Worm (Caenorhabditis elegans) whole organism, L1 larva: ENCODE data around the gene ctsa-3.1.

Experiments used
- C04F5.9 ChIP-seq: sonication (generic microtip); optimal IDR thresholded peaks from 2 replicates; lab custom pipeline; 2016; ENCODE audit warnings: missing genetic modification characterization, missing compliant biosample characterization
- C34B4.2 ChIP-seq: sonication (generic microtip); optimal IDR thresholded peaks from 2 replicates; lab custom pipeline; 2017; ENCODE audit warnings: mild to moderate bottlenecking, missing genetic modification characterization, missing compliant biosample characterization
- aly-2 ChIP-seq: fragments of 150-350 bp; optimal IDR thresholded peaks from 2 replicates; lab custom pipeline; 2014; ENCODE audit warnings: missing biosample characterization, missing genetic modification characterization
- blmp-1 ChIP-seq: fragments of 150-350 bp; optimal IDR thresholded peaks from 2 replicates; lab custom pipeline; 2014; ENCODE audit warnings: missing biosample characterization, missing genetic modification characterization
- ceh-8 ChIP-seq: fragments of 200-800 bp; sonication (Bioruptor generic); optimal IDR thresholded peaks from 2 replicates; lab custom pipeline; 2018; ENCODE audit warnings: mild to moderate bottlenecking, missing genetic modification characterization, moderate library complexity, missing compliant biosample characterization
- ceh-88 ChIP-seq: fragments of 200-800 bp; sonication (Bioruptor generic); IDR thresholded peaks from 2 replicates; pipeline ENCODE4 v1.3.6; 2022; ENCODE audit warnings: missing genetic modification characterization, missing compliant biosample characterization
- dpl-1 ChIP-seq, 3 experiments: fragments of 150-350 bp in 2 of 3; sonication (generic microtip) in 1 of 3; optimal IDR thresholded peaks; 2 replicates each; lab custom pipeline; 2014 to 2017; ENCODE audit warnings: missing biosample characterization in 3 of 3, missing genetic modification characterization in 3 of 3, missing genetic modification reagents in 3 of 3
- dsc-1 ChIP-seq: sonication (generic microtip); optimal IDR thresholded peaks from 2 replicates; lab custom pipeline; 2016; ENCODE audit warnings: mild to moderate bottlenecking, missing genetic modification characterization, missing compliant biosample characterization
- efl-1 ChIP-seq, 4 experiments: fragments of 150-350 bp; optimal IDR thresholded peaks in 3 of 4; peaks in 1 of 4; 1 replicate in 1 of 4; 2 replicates in 3 of 4; lab custom pipeline; 2014; ENCODE audit warnings: missing biosample characterization in 2 of 4, missing genetic modification characterization in 2 of 4, missing genetic modification reagents in 2 of 4
- efl-3 ChIP-seq: fragments of 200-800 bp; sonication (Bioruptor generic); optimal IDR thresholded peaks from 2 replicates; lab custom pipeline; 2018; ENCODE audit warnings: mild to moderate bottlenecking, missing genetic modification characterization, missing compliant biosample characterization
- egl-27 ChIP-seq, 2 experiments: fragments of 150-350 bp in 1 of 2; sonication (generic microtip); optimal IDR thresholded peaks; 3 replicates each; lab custom pipeline; 2017 to 2018; ENCODE audit warnings: missing biosample characterization in 2 of 2, missing genetic modification characterization in 2 of 2, missing genetic modification reagents in 2 of 2
- elt-3 ChIP-seq, 6 experiments: fragments of 150-350 bp in 1 of 6; sonication (generic microtip); optimal IDR thresholded peaks; 2 replicates each; lab custom pipeline; 2017 to 2018; ENCODE audit warnings: missing biosample characterization in 6 of 6, missing genetic modification characterization in 6 of 6, inconsistent platforms in 1 of 6
- fkh-4 ChIP-seq: sonication (generic microtip); optimal IDR thresholded peaks from 2 replicates; lab custom pipeline; 2016; ENCODE audit warnings: missing compliant biosample characterization, missing genetic modification characterization, borderline replicate concordance
- fkh-8 ChIP-seq: sonication (generic microtip); optimal IDR thresholded peaks from 2 replicates; lab custom pipeline; 2016; ENCODE audit warnings: mild to moderate bottlenecking, missing genetic modification characterization, missing compliant biosample characterization
- hlh-17 ChIP-seq: fragments of 200-800 bp; sonication (Bioruptor generic); optimal IDR thresholded peaks from 2 replicates; lab custom pipeline; 2018; ENCODE audit warnings: missing genetic modification characterization, mild to moderate bottlenecking, missing compliant biosample characterization, moderate library complexity, borderline replicate concordance
- hlh-4 ChIP-seq: sonication (generic microtip); optimal IDR thresholded peaks from 2 replicates; lab custom pipeline; 2016; ENCODE audit warnings: mild to moderate bottlenecking, missing genetic modification characterization, missing compliant biosample characterization
- lin-14 ChIP-seq: fragments of 200-800 bp; sonication (Bioruptor generic); optimal IDR thresholded peaks from 2 replicates; lab custom pipeline; 2018; ENCODE audit warnings: mild to moderate bottlenecking, missing genetic modification characterization, moderate library complexity, missing compliant biosample characterization
- lin-15B ChIP-seq: fragments of 150-350 bp; sonication (generic microtip); optimal IDR thresholded peaks from 3 replicates; lab custom pipeline; 2014; ENCODE audit warnings: missing biosample characterization, missing genetic modification characterization
- lin-35 ChIP-seq, 2 experiments: fragments of 150-350 bp; optimal IDR thresholded peaks; 2 replicates each; lab custom pipeline; 2014; ENCODE audit warnings: missing biosample characterization in 2 of 2, missing genetic modification characterization in 2 of 2, missing genetic modification reagents in 2 of 2
- lin-39 ChIP-seq: fragments of 150-350 bp; optimal IDR thresholded peaks from 2 replicates; lab custom pipeline; 2014; ENCODE audit warnings: missing biosample characterization, missing genetic modification reagents, missing genetic modification characterization
- lir-3 ChIP-seq: sonication (generic microtip); optimal IDR thresholded peaks from 2 replicates; lab custom pipeline; 2016; ENCODE audit warnings: mild to moderate bottlenecking, missing genetic modification characterization, moderate library complexity, missing compliant biosample characterization; ENCODE audit not compliant: poor library complexity
- mab-9 ChIP-seq: fragments of 200-800 bp; sonication (Bioruptor generic); IDR thresholded peaks from 2 replicates; pipeline ENCODE4 v1.3.6; 2022; ENCODE audit warnings: missing genetic modification reagents, missing genetic modification characterization, missing compliant biosample characterization
- nhr-11 ChIP-seq: fragments of 150-350 bp; optimal IDR thresholded peaks from 2 replicates; lab custom pipeline; 2014; ENCODE audit warnings: missing biosample characterization, missing genetic modification characterization
- nhr-19 ChIP-seq: fragments of 200-800 bp; sonication (Bioruptor generic); conservative IDR thresholded peaks from 2 replicates; pipeline ENCODE4 v1.3.6; 2022; ENCODE audit warnings: missing genetic modification characterization, missing compliant biosample characterization
- nhr-20 ChIP-seq: sonication (generic microtip); optimal IDR thresholded peaks from 2 replicates; lab custom pipeline; 2016; ENCODE audit warnings: mild to moderate bottlenecking, missing genetic modification characterization, missing compliant biosample characterization
- nhr-28 ChIP-seq: fragments of 150-350 bp; optimal IDR thresholded peaks from 2 replicates; lab custom pipeline; 2014; ENCODE audit warnings: missing biosample characterization, missing genetic modification characterization
- nhr-47 ChIP-seq: sonication (generic microtip); optimal IDR thresholded peaks from 2 replicates; lab custom pipeline; 2016; ENCODE audit warnings: mild to moderate bottlenecking, missing genetic modification characterization, moderate library complexity, missing compliant biosample characterization
- nhr-71 ChIP-seq: sonication (generic microtip); optimal IDR thresholded peaks from 2 replicates; lab custom pipeline; 2016; ENCODE audit warnings: mild to moderate bottlenecking, missing genetic modification characterization, moderate library complexity, missing compliant biosample characterization
- nhr-76 ChIP-seq: sonication (generic microtip); optimal IDR thresholded peaks from 2 replicates; lab custom pipeline; 2017; ENCODE audit warnings: missing biosample characterization, missing genetic modification characterization
- nhr-77 ChIP-seq: fragments of 150-350 bp; optimal IDR thresholded peaks from 2 replicates; lab custom pipeline; 2014; ENCODE audit warnings: missing biosample characterization, missing genetic modification characterization
- nhr-85 ChIP-seq: sonication (generic microtip); peaks from one replicate; lab custom pipeline; 2016; ENCODE audit warnings: missing genetic modification characterization, inconsistent platforms, missing compliant biosample characterization
- nhr-90 ChIP-seq: sonication (generic microtip); optimal IDR thresholded peaks from 2 replicates; lab custom pipeline; 2016; ENCODE audit warnings: mild to moderate bottlenecking, missing genetic modification characterization, missing compliant biosample characterization; ENCODE audit not compliant: poor library complexity
- pax-3 ChIP-seq: fragments of 200-800 bp; sonication (Bioruptor generic); optimal IDR thresholded peaks from 2 replicates; lab custom pipeline; 2018; ENCODE audit warnings: mild to moderate bottlenecking, missing genetic modification characterization, moderate library complexity, missing compliant biosample characterization
- rnt-1 ChIP-seq: sonication (generic microtip); optimal IDR thresholded peaks from 2 replicates; lab custom pipeline; 2016; ENCODE audit warnings: mild to moderate bottlenecking, missing genetic modification characterization, moderate library complexity, missing compliant biosample characterization
- skn-1 ChIP-seq: fragments of 150-350 bp; optimal IDR thresholded peaks from 2 replicates; lab custom pipeline; 2014; ENCODE audit warnings: missing biosample characterization, missing genetic modification characterization
- snu-23 ChIP-seq: sonication (generic microtip); optimal IDR thresholded peaks from 2 replicates; lab custom pipeline; 2016; ENCODE audit warnings: missing genetic modification characterization, missing compliant biosample characterization
- swsn-7 ChIP-seq: sonication (generic microtip); optimal IDR thresholded peaks from 2 replicates; lab custom pipeline; 2016; ENCODE audit warnings: missing genetic modification characterization, missing compliant biosample characterization
- tbx-2 ChIP-seq: sonication (generic microtip); optimal IDR thresholded peaks from 2 replicates; lab custom pipeline; 2016; ENCODE audit warnings: missing genetic modification characterization, missing compliant biosample characterization
- tlp-1 ChIP-seq: fragments of 150-350 bp; optimal IDR thresholded peaks from 2 replicates; lab custom pipeline; 2014; ENCODE audit warnings: missing biosample characterization, missing genetic modification characterization
- unc-130 ChIP-seq: fragments of 150-350 bp; optimal IDR thresholded peaks from 2 replicates; lab custom pipeline; 2017; ENCODE audit warnings: missing biosample characterization, missing genetic modification characterization, inconsistent platforms
- unc-30 ChIP-seq: sonication (generic microtip); optimal IDR thresholded peaks from 2 replicates; lab custom pipeline; 2017; ENCODE audit warnings: missing biosample characterization, missing genetic modification characterization
- unc-98 ChIP-seq: fragments of 200-800 bp; sonication (Bioruptor generic); IDR thresholded peaks from 2 replicates; pipeline ENCODE4 v1.3.6; 2022; ENCODE audit warnings: missing genetic modification characterization, missing compliant biosample characterization
- vab-15 ChIP-seq: sonication (generic microtip); optimal IDR thresholded peaks from 2 replicates; lab custom pipeline; 2017; ENCODE audit warnings: missing genotype, mild to moderate bottlenecking, missing genetic modification characterization, missing compliant biosample characterization
- xbp-1 ChIP-seq: sonication (generic microtip); optimal IDR thresholded peaks from 2 replicates; lab custom pipeline; 2016; ENCODE audit warnings: missing genetic modification characterization, missing compliant biosample characterization

The ctsa-3.1 gene

ce11 chrII:7277925-7278324 lies 45.3 kb downstream of the ctsa-3.1 start (continued):
- TF ChIP-seq C04F5.9 (no peak), nhr-77 (tag; lab: Kevin White, UChicago) (no peak), hlh-17 (GFP tag; lab: Kevin White, UChicago) (no peak), skn-1 (no peak), nhr-90 (tag; lab: Kevin White, UChicago) (no peak), tbx-2 (tag; lab: Kevin White, UChicago) (peak; percentile 10), efl-3 (GFP tag; lab: Kevin White, UChicago) (no peak), egl-27 (tag; optimal IDR thresholded peaks at IDR 0.05; lab: Kevin White, UChicago) (no peak), fkh-4 (tag; lab: Kevin White, UChicago) (no peak), pax-3 (tag; lab: Kevin White, UChicago) (no peak), snu-23 (peak; percentile 16), lin-39 (no peak), hlh-4 (no peak), lin-35 (GFP tag; optimal IDR thresholded peaks at IDR 0.05; lab: Kevin White, UChicago) (no peak), ceh-8 (GFP tag; lab: Kevin White, UChicago) (no peak), nhr-28 (tag; lab: Kevin White, UChicago) (no peak), unc-30 (tag; lab: Kevin White, UChicago) (no peak), blmp-1 (tag; lab: Kevin White, UChicago) (peak; percentile 86), rnt-1 (tag; lab: Kevin White, UChicago) (no peak)

DNA sequence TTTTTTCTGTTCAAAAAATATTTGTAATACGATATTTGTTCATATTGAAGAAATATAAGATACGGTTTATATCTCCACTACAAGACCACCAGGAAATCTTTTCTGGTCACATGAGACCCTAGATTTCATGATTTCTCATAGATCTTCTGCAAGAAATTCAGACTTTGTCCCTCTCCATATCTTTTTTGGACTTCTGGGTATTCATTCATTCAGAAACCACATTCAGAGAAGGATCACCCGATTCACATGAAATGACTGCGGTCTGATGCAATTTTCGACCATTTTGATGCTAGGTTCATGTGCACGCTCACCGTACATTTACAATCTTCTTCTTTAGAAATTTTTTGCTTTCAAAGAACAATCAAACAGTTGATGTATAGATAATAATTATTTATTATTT lies 47.2 kb downstream of the ctsa-3.1 start:
- TF ChIP-seq tbx-2 (tag; lab: Kevin White, UChicago): peak; percentile 25
- peak; percentile 37 for TF ChIP-seq snu-23
- TF ChIP-seq elt-3 (tag; optimal IDR thresholded peaks at IDR 0.05; lab: Kevin White, UChicago): peak in 2 of 6 experiments; percentile 29 to 63
- TF ChIP-seq nhr-47 (tag; lab: Kevin White, UChicago): no peak
- TF ChIP-seq blmp-1 (tag; lab: Kevin White, UChicago): peak; percentile 67
- peak; percentile 30 for TF ChIP-seq lin-14 (GFP tag; lab: Kevin White, UChicago)
- peak; percentile 42 for TF ChIP-seq nhr-19 (GFP tag; lab: Robert Waterston, UW)
- peak; percentile 22 for TF ChIP-seq nhr-90 (tag; lab: Kevin White, UChicago)
- no peak for TF ChIP-seq ceh-88 (GFP tag; lab: Robert Waterston, UW)
- TF ChIP-seq nhr-85 (tag; lab: Kevin White, UChicago): peak; percentile 80
- peak; percentile 61 for TF ChIP-seq nhr-71 (tag; lab: Kevin White, UChicago)
- TF ChIP-seq unc-98: no peak
- peak; percentile 76 for TF ChIP-seq nhr-20 (tag; lab: Kevin White, UChicago)
- TF ChIP-seq tlp-1: no peak

ce11 chrII:7280584-7280983 lies 47.9 kb downstream of the ctsa-3.1 start:
- TF ChIP-seq lin-15B (no peak), lin-14 (GFP tag; lab: Kevin White, UChicago) (peak; percentile 13), nhr-28 (tag; lab: Kevin White, UChicago) (peak; percentile 2), nhr-71 (tag; lab: Kevin White, UChicago) (peak; percentile 5), efl-3 (GFP tag; lab: Kevin White, UChicago) (no peak), efl-1 (optimal IDR thresholded peaks at IDR 0.05; lab: Kevin White, UChicago) (no peak), efl-1 (GFP tag; optimal IDR thresholded peaks at IDR 0.05 in 1 of 2; lab: Kevin White, UChicago) (peak in 1 of 2 experiments; percentile 23), tlp-1 (no peak), mab-9 (GFP tag; lab: Robert Waterston, UW) (no peak), aly-2 (tag; lab: Kevin White, UChicago) (no peak), nhr-20 (tag; lab: Kevin White, UChicago) (peak; percentile 25)

- TF ChIP-seq C34B4.2 (no peak), dpl-1 (GFP tag; optimal IDR thresholded peaks at IDR 0.05; lab: Kevin White, UChicago) (no peak), swsn-7 (tag; lab: Kevin White, UChicago) (no peak), unc-130 (tag; lab: Kevin White, UChicago) (no peak), lin-14 (GFP tag; lab: Kevin White, UChicago) (no peak), fkh-4 (tag; lab: Kevin White, UChicago) (peak; percentile 56), nhr-71 (tag; lab: Kevin White, UChicago) (peak; percentile 39), pax-3 (tag; lab: Kevin White, UChicago) (peak; percentile 81), nhr-90 (tag; lab: Kevin White, UChicago) (no peak), dsc-1 (tag; lab: Kevin White, UChicago) (peak; percentile 99), nhr-20 (tag; lab: Kevin White, UChicago) (peak; percentile 6), nhr-47 (tag; lab: Kevin White, UChicago) (peak; percentile 56), vab-15 (tag; lab: Kevin White, UChicago) (no peak), nhr-76 (no peak), lir-3 (tag; lab: Kevin White, UChicago) (peak; percentile 22), nhr-11 (tag; lab: Kevin White, UChicago) (peak; percentile 16), fkh-8 (tag; lab: Kevin White, UChicago) (peak; percentile 29), xbp-1 (tag; lab: Kevin White, UChicago) (no peak)
These were observed 50.4 kb downstream of the ctsa-3.1 start for ce11 chrII:7283063-7283462.
